Fruit fly (Drosophila melanogaster) whole organism, embryonic: ENCODE measurements around the gene Osi19.

Source experiments
- ATbp ChIP-seq: fragments of 200-800 bp; sonication (Bioruptor generic); optimal IDR thresholded peaks from 2 replicates; lab custom pipeline; 2017; ENCODE audit warnings: missing biosample characterization, mild to moderate bottlenecking, missing genetic modification characterization, missing genetic modification reagents
- Bdp1 ChIP-seq: fragments of 200-800 bp; sonication (Bioruptor generic); optimal IDR thresholded peaks from 3 replicates; lab custom pipeline; 2016; ENCODE audit warnings: missing biosample characterization, missing genetic modification characterization
- Bgb ChIP-seq: fragments of 200-800 bp; sonication (Bioruptor generic); IDR thresholded peaks from 2 replicates; pipeline ENCODE4 v1.3.6; 2022; ENCODE audit warnings: missing biosample characterization, missing genetic modification characterization; ENCODE audit not compliant: partially characterized antibody
- Blimp-1 ChIP-seq: fragments of 200-800 bp; sonication (Bioruptor generic); optimal IDR thresholded peaks from 3 replicates; lab custom pipeline; 2018; ENCODE audit warnings: missing biosample characterization, missing genetic modification characterization, mild to moderate bottlenecking, moderate library complexity, missing genetic modification reagents
- CG1024 ChIP-seq: fragments of 200-800 bp; sonication (Bioruptor generic); IDR thresholded peaks from 2 replicates; pipeline ENCODE4 v1.3.6; 2022; ENCODE audit warnings: missing biosample characterization, missing genetic modification characterization
- CG1647 ChIP-seq: fragments of 200-800 bp; sonication (Bioruptor generic); optimal IDR thresholded peaks from 3 replicates; lab custom pipeline; 2016; ENCODE audit warnings: missing biosample characterization, missing genetic modification characterization
- CG2199 ChIP-seq: fragments of 200-800 bp; sonication (Bioruptor generic); IDR thresholded peaks from 3 replicates; pipeline ENCODE4 v1.3.6; 2022; ENCODE audit warnings: missing biosample characterization, missing genetic modification characterization
- CG3407 ChIP-seq: fragments of 200-800 bp; sonication (Bioruptor generic); optimal IDR thresholded peaks from 2 replicates; lab custom pipeline; 2018; ENCODE audit warnings: missing biosample characterization, mild to moderate bottlenecking, missing genetic modification characterization
- CG6654 ChIP-seq: fragments of 200-800 bp; sonication (Bioruptor generic); optimal IDR thresholded peaks from 2 replicates; lab custom pipeline; 2017; ENCODE audit warnings: missing biosample characterization, mild to moderate bottlenecking, missing genetic modification characterization
- CG6791 ChIP-seq: fragments of 200-800 bp; sonication (Bioruptor generic); IDR thresholded peaks from 3 replicates; pipeline ENCODE4 v1.3.6; 2022; ENCODE audit warnings: missing biosample characterization, missing genetic modification characterization; ENCODE audit not compliant: partially characterized antibody
- CG6813 ChIP-seq: fragments of 200-800 bp; sonication (Bioruptor generic); optimal IDR thresholded peaks from 2 replicates; lab custom pipeline; 2017; ENCODE audit warnings: missing biosample characterization, missing genetic modification characterization, mild to moderate bottlenecking, moderate library complexity, missing genetic modification reagents
- CG8290 ChIP-seq, 3 experiments: fragments of 200-800 bp; sonication (Bioruptor generic); optimal IDR thresholded peaks; 2 replicates each; lab custom pipeline; 2016 to 2019; ENCODE audit warnings: missing biosample characterization in 3 of 3, missing genetic modification characterization in 3 of 3, mild to moderate bottlenecking in 2 of 3, moderate library complexity in 1 of 3
- CG8359 ChIP-seq: fragments of 200-800 bp; sonication (Bioruptor generic); optimal IDR thresholded peaks from 2 replicates; lab custom pipeline; 2017; ENCODE audit warnings: missing biosample characterization, mild to moderate bottlenecking, missing genetic modification characterization, borderline replicate concordance
- CG8924 ChIP-seq: fragments of 200-800 bp; optimal IDR thresholded peaks from 3 replicates; lab custom pipeline; 2019; ENCODE audit warnings: missing biosample characterization, mild to moderate bottlenecking, missing genetic modification characterization, moderate library complexity
- CG8944 ChIP-seq: fragments of 200-800 bp; sonication (Bioruptor generic); optimal IDR thresholded peaks from 3 replicates; lab custom pipeline; 2016; ENCODE audit warnings: missing biosample characterization, missing genetic modification characterization
- Doc3 ChIP-seq: fragments of 200-800 bp; sonication (Bioruptor generic); IDR thresholded peaks from 3 replicates; pipeline ENCODE4 v1.3.6; 2022; ENCODE audit warnings: missing biosample characterization, missing genetic modification characterization; ENCODE audit not compliant: partially characterized antibody
- HLHmδ ChIP-seq: fragments of 200-800 bp; sonication (Bioruptor generic); optimal IDR thresholded peaks from 2 replicates; lab custom pipeline; 2018; ENCODE audit warnings: missing biosample characterization, mild to moderate bottlenecking, missing genetic modification characterization, moderate library complexity
- Hsf ChIP-seq: fragments of 200-800 bp; sonication (Bioruptor generic); optimal IDR thresholded peaks from 3 replicates; lab custom pipeline; 2016; ENCODE audit warnings: missing biosample characterization, missing genetic modification characterization
- Lhr ChIP-seq: fragments of 200-800 bp; sonication (Bioruptor generic); optimal IDR thresholded peaks from 3 replicates; lab custom pipeline; 2017; ENCODE audit warnings: mild to moderate bottlenecking, missing biosample characterization, missing genetic modification reagents, missing genetic modification characterization
- NFAT ChIP-seq: fragments of 200-800 bp; sonication (Bioruptor generic); IDR thresholded peaks from 2 replicates; pipeline ENCODE4 v1.3.6; 2022; ENCODE audit warnings: missing biosample characterization, missing genetic modification characterization
- Nf-YB ChIP-seq: fragments of 200-800 bp; sonication (Bioruptor generic); optimal IDR thresholded peaks from 3 replicates; lab custom pipeline; 2019; ENCODE audit warnings: missing biosample characterization, mild to moderate bottlenecking, missing genetic modification characterization, moderate library complexity
- Optix ChIP-seq: fragments of 200-800 bp; sonication (Bioruptor generic); IDR thresholded peaks from 3 replicates; pipeline ENCODE4 v1.3.6; 2022; ENCODE audit warnings: missing biosample characterization, missing genetic modification characterization
- Sox100B ChIP-seq: fragments of 200-800 bp; sonication (Bioruptor generic); optimal IDR thresholded peaks from 3 replicates; lab custom pipeline; 2018; ENCODE audit warnings: missing biosample characterization, mild to moderate bottlenecking, missing genetic modification characterization
- Xrp1 ChIP-seq: fragments of 200-800 bp; sonication (Bioruptor generic); IDR thresholded peaks from 2 replicates; pipeline ENCODE4 v1.3.6; 2022; ENCODE audit warnings: missing biosample characterization, missing genetic modification characterization
- abd-A ChIP-seq: fragments of 200-800 bp; sonication (Bioruptor generic); optimal IDR thresholded peaks from 3 replicates; lab custom pipeline; 2019; ENCODE audit warnings: missing biosample characterization, mild to moderate bottlenecking, missing genetic modification characterization, moderate library complexity
- chif ChIP-seq, 2 experiments: fragments of 200-800 bp; sonication (Bioruptor generic); optimal IDR thresholded peaks; 3 replicates each; lab custom pipeline; 2016; ENCODE audit warnings: missing biosample characterization in 2 of 2, missing genetic modification characterization in 2 of 2
- ci ChIP-seq: fragments of 200-800 bp; sonication (Bioruptor generic); IDR thresholded peaks from 3 replicates; pipeline ENCODE4 v1.3.6; 2022; ENCODE audit warnings: missing biosample characterization, missing genetic modification characterization
- crol ChIP-seq: fragments of 200-800 bp; sonication (Bioruptor generic); IDR thresholded peaks from 2 replicates; pipeline ENCODE4 v1.3.6; 2022; ENCODE audit warnings: missing biosample characterization, missing genetic modification characterization
- dmrt11E ChIP-seq: fragments of 200-800 bp; sonication (Bioruptor generic); optimal IDR thresholded peaks from 3 replicates; lab custom pipeline; 2018; ENCODE audit warnings: missing biosample characterization, mild to moderate bottlenecking, missing genetic modification characterization, moderate library complexity
- fd64A ChIP-seq: fragments of 200-800 bp; sonication (Bioruptor generic); optimal IDR thresholded peaks from 3 replicates; lab custom pipeline; 2018; ENCODE audit warnings: missing biosample characterization, mild to moderate bottlenecking, missing genetic modification characterization
- ftz-f1 ChIP-seq: fragments of 200-800 bp; sonication (Bioruptor generic); optimal IDR thresholded peaks from 2 replicates; lab custom pipeline; 2016; ENCODE audit warnings: missing biosample characterization, missing genetic modification characterization
- gfzf ChIP-seq: fragments of 200-800 bp; sonication (Bioruptor generic); optimal IDR thresholded peaks from 2 replicates; lab custom pipeline; 2016; ENCODE audit warnings: missing biosample characterization, mild to moderate bottlenecking, missing genetic modification characterization, moderate library complexity
- hkb ChIP-seq, 2 experiments: fragments of 200-800 bp in 1 of 2; fragments of >200 bp in 1 of 2; sonication (Bioruptor generic) in 1 of 2; IDR thresholded peaks in 1 of 2; optimal IDR thresholded peaks in 1 of 2; 2 replicates each; pipeline versions ENCODE4 v1.3.6 to Lab custom; 2017 to 2022; ENCODE audit warnings: missing biosample characterization in 1 of 2, missing genetic modification characterization in 1 of 2
- inv ChIP-seq: fragments of 200-800 bp; sonication (Bioruptor generic); IDR thresholded peaks from 2 replicates; pipeline ENCODE4 v1.3.6; 2022; ENCODE audit warnings: missing biosample characterization, missing genetic modification characterization; ENCODE audit not compliant: partially characterized antibody
- kay ChIP-seq: fragments of 200-800 bp; sonication (Bioruptor generic); optimal IDR thresholded peaks from 2 replicates; lab custom pipeline; 2016; ENCODE audit warnings: missing biosample characterization, missing genetic modification characterization
- luna ChIP-seq: fragments of 200-800 bp; sonication (Bioruptor generic); optimal IDR thresholded peaks from 2 replicates; lab custom pipeline; 2016; ENCODE audit warnings: missing biosample characterization, missing genetic modification characterization
- mirr ChIP-seq: fragments of 200-800 bp; sonication (Bioruptor generic); optimal IDR thresholded peaks from 3 replicates; lab custom pipeline; 2018; ENCODE audit warnings: missing biosample characterization, mild to moderate bottlenecking, missing genetic modification characterization
- run ChIP-seq: fragments of 200-800 bp; sonication (Bioruptor generic); optimal IDR thresholded peaks from 3 replicates; lab custom pipeline; 2018; ENCODE audit warnings: missing biosample characterization, mild to moderate bottlenecking, missing genetic modification characterization
- salm ChIP-seq: fragments of 200-800 bp; sonication (Bioruptor generic); optimal IDR thresholded peaks from 2 replicates; lab custom pipeline; 2018; ENCODE audit warnings: missing biosample characterization, mild to moderate bottlenecking, missing genetic modification characterization
- sc ChIP-seq, 3 experiments: fragments of >200 bp in 2 of 3; fragments of 200-800 bp in 1 of 3; sonication (Bioruptor generic) in 1 of 3; optimal IDR thresholded peaks; 2 replicates in 2 of 3; 3 replicates in 1 of 3; lab custom pipeline; 2017; ENCODE audit warnings: mild to moderate bottlenecking in 1 of 3, missing biosample characterization in 1 of 3, missing genetic modification characterization in 1 of 3, missing genetic modification reagents in 1 of 3
- sd ChIP-seq: fragments of 200-800 bp; sonication (Bioruptor generic); optimal IDR thresholded peaks from 3 replicates; lab custom pipeline; 2018; ENCODE audit warnings: missing biosample characterization, mild to moderate bottlenecking, missing genetic modification characterization, moderate library complexity
- stc ChIP-seq: fragments of 200-800 bp; sonication (Bioruptor generic); IDR thresholded peaks from 2 replicates; pipeline ENCODE4 v1.3.6; 2022; ENCODE audit warnings: missing biosample characterization, missing genetic modification characterization
- unpg ChIP-seq: fragments of 200-800 bp; sonication (Bioruptor generic); optimal IDR thresholded peaks from 3 replicates; lab custom pipeline; 2018; ENCODE audit warnings: missing biosample characterization, mild to moderate bottlenecking, missing genetic modification characterization, moderate library complexity
- vvl ChIP-seq: fragments of 200-800 bp; sonication (Bioruptor generic); IDR thresholded peaks from 2 replicates; pipeline ENCODE4 v1.3.6; 2022; ENCODE audit warnings: missing biosample characterization, missing genetic modification characterization
- wor ChIP-seq: fragments of 200-800 bp; sonication (Bioruptor generic); IDR thresholded peaks from 2 replicates; pipeline ENCODE4 v1.3.6; 2022; ENCODE audit warnings: missing biosample characterization, missing genetic modification characterization
- zf30C ChIP-seq: fragments of 200-800 bp; sonication (Bioruptor generic); optimal IDR thresholded peaks from 3 replicates; lab custom pipeline; 2018; ENCODE audit warnings: missing biosample characterization, mild to moderate bottlenecking, missing genetic modification characterization
- zfh1 ChIP-seq: fragments of 200-800 bp; sonication (Bioruptor generic); IDR thresholded peaks from 3 replicates; pipeline ENCODE4 v1.3.6; 2022; ENCODE audit warnings: missing biosample characterization, missing genetic modification characterization

The Osi19 gene

dm6 chr3R:6352893-6353623, 17.9 kb downstream of the Osi19 start (continued):
- peak; percentile 12 for TF ChIP-seq dmrt11E (tag; lab: Kevin White, UChicago)
- TF ChIP-seq CG2199 (GFP tag; lab: Robert Waterston, UW): no peak
- peak; percentile 17 for TF ChIP-seq run (tag; lab: Kevin White, UChicago)
- TF ChIP-seq CG8924 (tag; lab: Kevin White, UChicago): peak; percentile 30
- no peak for TF ChIP-seq gfzf
- no peak for TF ChIP-seq inv (GFP tag; lab: Robert Waterston, UW)
- peak; percentile 87 for TF ChIP-seq crol (GFP tag; lab: Robert Waterston, UW)
- TF ChIP-seq CG1647 (GFP tag; lab: Kevin White, UChicago): peak; percentile 5
- peak; percentile 4 for TF ChIP-seq salm (tag; lab: Kevin White, UChicago)
- peak; percentile 4 for TF ChIP-seq Hsf (GFP tag; lab: Kevin White, UChicago)
- TF ChIP-seq CG6813: no peak
- no peak for TF ChIP-seq ftz-f1 (GFP tag; lab: Kevin White, UChicago)
- TF ChIP-seq zf30C (GFP tag; lab: Kevin White, UChicago): no peak
- TF ChIP-seq Sox100B (GFP tag; lab: Kevin White, UChicago): peak; percentile 58
- peak; percentile 2 for TF ChIP-seq kay (GFP tag; lab: Kevin White, UChicago)
- no peak for TF ChIP-seq NFAT (GFP tag; lab: Robert Waterston, UW)
- peak; percentile 21 for TF ChIP-seq ATbp
- TF ChIP-seq CG8944: no peak
- TF ChIP-seq Xrp1 (GFP tag; lab: Robert Waterston, UW): peak; percentile 38; the same call in 1 of the 2 replicates
- no peak for TF ChIP-seq CG3407 (GFP tag; lab: Kevin White, UChicago)
- TF ChIP-seq sc (optimal IDR thresholded peaks at IDR 0.05; lab: Kevin White, UChicago): no peak
- TF ChIP-seq sc (GFP tag; optimal IDR thresholded peaks at IDR 0.05; lab: Kevin White, UChicago): peak; percentile 9
- TF ChIP-seq zfh1 (GFP tag; lab: Robert Waterston, UW): 0 out of 3 replicates have a peak, but pooled peaks have one; percentile 44
- TF ChIP-seq hkb (optimal IDR thresholded peaks at IDR 0.05; lab: Kevin White, UChicago): no peak
- TF ChIP-seq hkb (GFP tag; IDR thresholded peaks at IDR 0.05; lab: Robert Waterston, UW): no peak
- no peak for TF ChIP-seq fd64A (GFP tag; lab: Kevin White, UChicago)
- no peak for TF ChIP-seq Optix (GFP tag; lab: Robert Waterston, UW)
- TF ChIP-seq Blimp-1 (GFP tag; lab: Kevin White, UChicago): peak; percentile 33
- TF ChIP-seq Bgb (GFP tag; lab: Robert Waterston, UW): 0 out of 2 replicates have a peak, but pooled peaks have one; percentile 14
- TF ChIP-seq vvl (GFP tag; lab: Robert Waterston, UW): 0 out of 2 replicates have a peak, but pooled peaks have one; percentile 9
- no peak for TF ChIP-seq Doc3
- TF ChIP-seq CG6791: no peak
- no peak for TF ChIP-seq CG8359 (GFP tag; lab: Kevin White, UChicago)
- peak; percentile 41 for TF ChIP-seq CG6654 (GFP tag; lab: Kevin White, UChicago)
- no peak for TF ChIP-seq HLHmδ (GFP tag; lab: Kevin White, UChicago)
- no peak for TF ChIP-seq sd (tag; lab: Kevin White, UChicago)
- TF ChIP-seq CG1024 (GFP tag; lab: Robert Waterston, UW): no peak
- peak; percentile 9 for TF ChIP-seq unpg (GFP tag; lab: Kevin White, UChicago)
- TF ChIP-seq abd-A: no peak
- no peak for TF ChIP-seq mirr
- no peak for TF ChIP-seq chif (GFP tag; optimal IDR thresholded peaks at IDR 0.05; lab: Kevin White, UChicago)
- peak; percentile 10 for TF ChIP-seq Nf-YB (GFP tag; lab: Kevin White, UChicago)
- no peak for TF ChIP-seq luna
- TF ChIP-seq Lhr (GFP tag; lab: Kevin White, UChicago): no peak
- TF ChIP-seq Bdp1 (GFP tag; lab: Kevin White, UChicago): no peak
- peak; percentile 40; the same call in 2 of the 3 replicates for TF ChIP-seq ci (GFP tag; lab: Robert Waterston, UW)
- TF ChIP-seq CG8290 (GFP tag; optimal IDR thresholded peaks at IDR 0.05; lab: Kevin White, UChicago): no peak
- TF ChIP-seq CG8290 (tag; optimal IDR thresholded peaks at IDR 0.05; lab: Kevin White, UChicago): no peak
- TF ChIP-seq wor (GFP tag; lab: Robert Waterston, UW): no peak
- TF ChIP-seq stc: 0 out of 2 replicates have a peak, but pooled peaks have one; percentile 10
